Comparison of ENCODE assay signal across 1 fruit fly cellular context in genomic region chr2L:14599058-14599789, dm6.
A peak's percentile ranks its signal among the peaks of the same experiment; 100 is the strongest.
TF ChIP-seq lines count a peak whose summit lies in the region.

No protein-coding gene starts in this region.

TF ChIP-seq in whole organism, embryonic, 481 proteins besides CTCF, POLR2A, EP300 and RAD21 (continued from another document):
- TF ChIP-seq sna (GFP tag; IDR thresholded peaks at IDR 0.05; lab: Robert Waterston, UW; ENCODE audit: partially characterized antibody) (peak; percentile 53), CG9932 (GFP tag; IDR thresholded peaks at IDR 0.05; lab: Robert Waterston, UW) (no peak), CG6791 (GFP tag; IDR thresholded peaks at IDR 0.05; lab: Robert Waterston, UW; ENCODE audit: partially characterized antibody) (peak; percentile 89), CG34224 (GFP tag; IDR thresholded peaks at IDR 0.05; lab: Robert Waterston, UW; ENCODE audit: partially characterized antibody) (peak; percentile 75), inv (GFP tag; IDR thresholded peaks at IDR 0.05; lab: Robert Waterston, UW; ENCODE audit: partially characterized antibody) (peak; percentile 49; the same call in 1 of the 2 replicates), pros (GFP tag; optimal IDR thresholded peaks at IDR 0.05; lab: Kevin White, UChicago) (peak; percentile 5), hb (GFP tag; IDR thresholded peaks at IDR 0.05; lab: Robert Waterston, UW; ENCODE audit: partially characterized antibody) (peak; percentile 60; the same call in 1 of the 3 replicates), CG14860 (GFP tag; IDR thresholded peaks at IDR 0.05; lab: Robert Waterston, UW; ENCODE audit: partially characterized antibody) (peak; percentile 82; the same call in 2 of the 3 replicates)
